ENCODE assay signal across 1 fruit fly cellular context in genomic region chr2L:8574947-8575346, dm6.
TF ChIP-seq lines count a peak whose summit lies in the region.

No protein-coding gene starts in this region.

TF ChIP-seq in whole organism, embryonic, 481 proteins besides CTCF, POLR2A, EP300 and RAD21 (continued from another document and continues in another):
- TF ChIP-seq CG10209 (GFP tag; optimal IDR thresholded peaks at IDR 0.05; lab: Kevin White, UChicago) (peak; percentile 85), h (optimal IDR thresholded peaks at IDR 0.05; lab: Kevin White, UChicago) (no peak), CG9797 (GFP tag; optimal IDR thresholded peaks at IDR 0.05; lab: Kevin White, UChicago) (peak; percentile 13), lbe (GFP tag; optimal IDR thresholded peaks at IDR 0.05; lab: Kevin White, UChicago) (peak; percentile 70), kni (GFP tag; optimal IDR thresholded peaks at IDR 0.05; lab: Kevin White, UChicago) (no peak), dysf (GFP tag; IDR thresholded peaks at IDR 0.05; lab: Robert Waterston, UW) (peak; percentile 85), Max (GFP tag; optimal IDR thresholded peaks at IDR 0.05; lab: Kevin White, UChicago) (peak; percentile 78), CG34422 (GFP tag; IDR thresholded peaks at IDR 0.05; lab: Robert Waterston, UW) (peak; percentile 89), Rfx (GFP tag; IDR thresholded peaks at IDR 0.05; lab: Robert Waterston, UW) (peak; percentile 54), CG16863 (GFP tag; optimal IDR thresholded peaks at IDR 0.05; lab: Kevin White, UChicago) (peak; percentile 32), Drgx (GFP tag; IDR thresholded peaks at IDR 0.05; lab: Robert Waterston, UW) (peak; percentile 95), CG14050 (GFP tag; IDR thresholded peaks at IDR 0.05; lab: Robert Waterston, UW) (peak; percentile 72), ac (GFP tag; optimal IDR thresholded peaks at IDR 0.05; lab: Kevin White, UChicago) (peak; percentile 66), CG5245 (GFP tag; optimal IDR thresholded peaks at IDR 0.05; lab: Kevin White, UChicago) (peak; percentile 84), CG12219 (GFP tag; optimal IDR thresholded peaks at IDR 0.05; lab: Kevin White, UChicago) (peak; percentile 83), ara (GFP tag; IDR thresholded peaks at IDR 0.05; lab: Robert Waterston, UW) (peak; percentile 95), sob (GFP tag; IDR thresholded peaks at IDR 0.05; lab: Robert Waterston, UW) (peak; percentile 82), pum (GFP tag; optimal IDR thresholded peaks at IDR 0.05; lab: Kevin White, UChicago) (peak; percentile 56), shn (GFP tag; optimal IDR thresholded peaks at IDR 0.05; lab: Kevin White, UChicago) (no peak), CG1792 (GFP tag; optimal IDR thresholded peaks at IDR 0.05; lab: Kevin White, UChicago) (no peak), Gug (GFP tag; IDR thresholded peaks at IDR 0.05; lab: Robert Waterston, UW) (peak; percentile 70; the same call in 3 of the 4 replicates), Atf6 (GFP tag; IDR thresholded peaks at IDR 0.05; lab: Robert Waterston, UW) (peak; percentile 78; the same call in 1 of the 2 replicates), Bdp1 (GFP tag; optimal IDR thresholded peaks at IDR 0.05; lab: Kevin White, UChicago) (peak; percentile 17), CG11247 (GFP tag; IDR thresholded peaks at IDR 0.05; lab: Robert Waterston, UW) (peak; percentile 67; the same call in 1 of the 2 replicates), CG7786 (GFP tag; optimal IDR thresholded peaks at IDR 0.05; lab: Kevin White, UChicago) (no peak), CG6765 (GFP tag; optimal IDR thresholded peaks at IDR 0.05; lab: Kevin White, UChicago) (no peak), CG15696 (tag; optimal IDR thresholded peaks at IDR 0.05; lab: Kevin White, UChicago) (peak; percentile 77), CG2712 (tag; optimal IDR thresholded peaks at IDR 0.05; lab: Kevin White, UChicago) (peak; percentile 95), CG16779 (GFP tag; IDR thresholded peaks at IDR 0.05; lab: Robert Waterston, UW) (0 out of 2 replicates have a peak, but pooled peaks have one; percentile 48), CG4424 (GFP tag; optimal IDR thresholded peaks at IDR 0.05; lab: Kevin White, UChicago) (peak; percentile 92), wor (GFP tag; IDR thresholded peaks at IDR 0.05; lab: Robert Waterston, UW) (peak; percentile 84), CG2889 (GFP tag; IDR thresholded peaks at IDR 0.05; lab: Robert Waterston, UW) (peak; percentile 68; the same call in 2 of the 3 replicates), lab (GFP tag; optimal IDR thresholded peaks at IDR 0.05; lab: Kevin White, UChicago) (peak; percentile 80), CG18011 (GFP tag; optimal IDR thresholded peaks at IDR 0.05; lab: Kevin White, UChicago) (peak; percentile 39), Six4 (GFP tag; optimal IDR thresholded peaks at IDR 0.05; lab: Kevin White, UChicago) (peak; percentile 88), CG4328 (GFP tag; optimal IDR thresholded peaks at IDR 0.05; lab: Kevin White, UChicago) (peak; percentile 35), caup (GFP tag; optimal IDR thresholded peaks at IDR 0.05; lab: Kevin White, UChicago; ENCODE audit: severe bottlenecking) (peak; percentile 29), dm (GFP tag; optimal IDR thresholded peaks at IDR 0.05; lab: Kevin White, UChicago) (peak; percentile 13), tup (GFP tag; optimal IDR thresholded peaks at IDR 0.05; lab: Kevin White, UChicago) (peak; percentile 56), br (optimal IDR thresholded peaks at IDR 0.05; lab: Kevin White, UChicago) (no peak), slou (GFP tag; optimal IDR thresholded peaks at IDR 0.05; lab: Kevin White, UChicago) (peak; percentile 42), odd (GFP tag; optimal IDR thresholded peaks at IDR 0.05; lab: Kevin White, UChicago) (peak; percentile 79), hb (GFP tag; IDR thresholded peaks at IDR 0.05; lab: Robert Waterston, UW; ENCODE audit: partially characterized antibody) (no peak), CG13894 (tag; optimal IDR thresholded peaks at IDR 0.05; lab: Kevin White, UChicago) (no peak), CG1233 (GFP tag; optimal IDR thresholded peaks at IDR 0.05; lab: Kevin White, UChicago) (peak; percentile 80), ken (GFP tag; IDR thresholded peaks at IDR 0.05; lab: Robert Waterston, UW) (peak; percentile 90), CG7357 (GFP tag; IDR thresholded peaks at IDR 0.05; lab: Robert Waterston, UW) (peak; percentile 72), CG6813 (GFP tag; optimal IDR thresholded peaks at IDR 0.05; lab: Kevin White, UChicago) (peak; percentile 61), Hr51 (GFP tag; optimal IDR thresholded peaks at IDR 0.05; lab: Kevin White, UChicago) (peak; percentile 8 to 88), Hr78 (GFP tag; optimal IDR thresholded peaks at IDR 0.05; lab: Kevin White, UChicago) (peak in 1 of 2 experiments; percentile 61), kay (GFP tag; optimal IDR thresholded peaks at IDR 0.05; lab: Kevin White, UChicago) (peak; percentile 63), cwo (GFP tag; optimal IDR thresholded peaks at IDR 0.05; lab: Kevin White, UChicago) (peak; percentile 65), Mrtf (GFP tag; IDR thresholded peaks at IDR 0.05; lab: Robert Waterston, UW) (peak; percentile 74; the same call in 2 of the 3 replicates), CG1602 (GFP tag; optimal IDR thresholded peaks at IDR 0.05; lab: Kevin White, UChicago) (peak; percentile 79), Dbx (GFP tag; IDR thresholded peaks at IDR 0.05; lab: Robert Waterston, UW) (no peak), Lim3 (GFP tag; IDR thresholded peaks at IDR 0.05; lab: Robert Waterston, UW) (peak; percentile 47; the same call in 1 of the 2 replicates), CG15269 (tag; optimal IDR thresholded peaks at IDR 0.05; lab: Kevin White, UChicago) (peak; percentile 81), hth (optimal IDR thresholded peaks at IDR 0.05; lab: Kevin White, UChicago) (no peak), CG12155 (GFP tag; optimal IDR thresholded peaks at IDR 0.05; lab: Kevin White, UChicago) (peak; percentile 70), zen2 (GFP tag; IDR thresholded peaks at IDR 0.05; lab: Robert Waterston, UW; ENCODE audit: partially characterized antibody) (no peak), Bgb (GFP tag; IDR thresholded peaks at IDR 0.05; lab: Robert Waterston, UW; ENCODE audit: partially characterized antibody) (no peak), CG3726 (GFP tag; IDR thresholded peaks at IDR 0.05; lab: Robert Waterston, UW) (peak; percentile 87), corto (GFP tag; optimal IDR thresholded peaks at IDR 0.05; lab: Kevin White, UChicago) (peak; percentile 33), CG13123 (GFP tag; optimal IDR thresholded peaks at IDR 0.05; lab: Kevin White, UChicago) (peak; percentile 62), klu (GFP tag; IDR thresholded peaks at IDR 0.05; lab: Robert Waterston, UW) (peak; percentile 48; the same call in 1 of the 2 replicates), CG3838 (GFP tag; optimal IDR thresholded peaks at IDR 0.05; lab: Kevin White, UChicago) (peak; percentile 46), CG3995 (GFP tag; optimal IDR thresholded peaks at IDR 0.05; lab: Kevin White, UChicago) (no peak), unpg (GFP tag; optimal IDR thresholded peaks at IDR 0.05; lab: Kevin White, UChicago) (peak; percentile 93), sisA (GFP tag; IDR thresholded peaks at IDR 0.05; lab: Robert Waterston, UW) (peak; percentile 88), D (optimal IDR thresholded peaks at IDR 0.05; lab: Kevin White, UChicago) (no peak), D (GFP tag; optimal IDR thresholded peaks at IDR 0.05; lab: Kevin White, UChicago) (peak; percentile 89), CG3281 (GFP tag; optimal IDR thresholded peaks at IDR 0.05; lab: Kevin White, UChicago) (peak; percentile 58), GATAe (GFP tag; conservative IDR thresholded peaks at IDR 0.05; lab: Robert Waterston, UW) (no peak), Ets65A (GFP tag; lab: Kevin White, UChicago) (peak; percentile 92), al (GFP tag; IDR thresholded peaks at IDR 0.05; lab: Robert Waterston, UW) (peak; percentile 39; the same call in 1 of the 2 replicates), hkb (optimal IDR thresholded peaks at IDR 0.05; lab: Kevin White, UChicago) (no peak), hkb (GFP tag; IDR thresholded peaks at IDR 0.05; lab: Robert Waterston, UW) (peak; percentile 93), Sox102F (GFP tag; optimal IDR thresholded peaks at IDR 0.05; lab: Kevin White, UChicago) (peak; percentile 93), tgo (GFP tag; IDR thresholded peaks at IDR 0.05; lab: Robert Waterston, UW) (peak; percentile 88), dmrt99B (tag; optimal IDR thresholded peaks at IDR 0.05; lab: Kevin White, UChicago) (peak; percentile 92), pzg (GFP tag; optimal IDR thresholded peaks at IDR 0.05; lab: Kevin White, UChicago) (no peak), phol (tag; optimal IDR thresholded peaks at IDR 0.05; lab: Kevin White, UChicago) (peak; percentile 89), Fer2 (tag; optimal IDR thresholded peaks at IDR 0.05; lab: Kevin White, UChicago) (no peak), CG3163 (GFP tag; optimal IDR thresholded peaks at IDR 0.05; lab: Kevin White, UChicago) (no peak), Nf-YC (tag; optimal IDR thresholded peaks at IDR 0.05; lab: Kevin White, UChicago) (no peak), CG17568 (GFP tag; optimal IDR thresholded peaks at IDR 0.05; lab: Kevin White, UChicago) (peak; percentile 80), CG10321 (GFP tag; IDR thresholded peaks at IDR 0.05; lab: Robert Waterston, UW) (peak; percentile 36; the same call in 1 of the 2 replicates), yki (optimal IDR thresholded peaks at IDR 0.05; lab: Kevin White, UChicago) (no peak), inv (GFP tag; IDR thresholded peaks at IDR 0.05; lab: Robert Waterston, UW; ENCODE audit: partially characterized antibody) (no peak), H2.0 (GFP tag; IDR thresholded peaks at IDR 0.05; lab: Robert Waterston, UW) (peak; percentile 88), NfI (GFP tag; optimal IDR thresholded peaks at IDR 0.05; lab: Kevin White, UChicago) (peak; percentile 63), Hr3 (GFP tag; optimal IDR thresholded peaks at IDR 0.05; lab: Kevin White, UChicago) (peak; percentile 86), Kr (GFP tag; optimal IDR thresholded peaks at IDR 0.05; lab: Kevin White, UChicago) (no peak), CG7928 (GFP tag; optimal IDR thresholded peaks at IDR 0.05; lab: Kevin White, UChicago) (no peak), bbx (GFP tag; IDR thresholded peaks at IDR 0.05; lab: Robert Waterston, UW; ENCODE audit: partially characterized antibody) (no peak), CG12942 (GFP tag; optimal IDR thresholded peaks at IDR 0.05; lab: Kevin White, UChicago) (peak; percentile 75), CG7839 (tag; optimal IDR thresholded peaks at IDR 0.05; lab: Kevin White, UChicago) (peak; percentile 90), CG3847 (GFP tag; IDR thresholded peaks at IDR 0.05; lab: Robert Waterston, UW) (peak; percentile 68), CG5180 (GFP tag; optimal IDR thresholded peaks at IDR 0.05; lab: Kevin White, UChicago) (peak; percentile 66), CG9727 (GFP tag; optimal IDR thresholded peaks at IDR 0.05; lab: Kevin White, UChicago) (peak; percentile 83), CG11696 (GFP tag; IDR thresholded peaks at IDR 0.05; lab: Robert Waterston, UW) (peak; percentile 75), Myb (GFP tag; optimal IDR thresholded peaks at IDR 0.05; lab: Kevin White, UChicago) (no peak), CG14860 (GFP tag; IDR thresholded peaks at IDR 0.05; lab: Robert Waterston, UW; ENCODE audit: partially characterized antibody) (peak; percentile 51; the same call in 1 of the 3 replicates), gsb-n (tag; optimal IDR thresholded peaks at IDR 0.05; lab: Kevin White, UChicago) (peak; percentile 92), MTF-1 (GFP tag; optimal IDR thresholded peaks at IDR 0.05; lab: Kevin White, UChicago; ENCODE audit: borderline replicate concordance) (peak; percentile 74), CG6683 (GFP tag; optimal IDR thresholded peaks at IDR 0.05; lab: Kevin White, UChicago) (peak; percentile 49), CG6175 (GFP tag; IDR thresholded peaks at IDR 0.05; lab: Robert Waterston, UW) (no peak), nau (GFP tag; optimal IDR thresholded peaks at IDR 0.05; lab: Kevin White, UChicago) (peak; percentile 74), Dref (GFP tag; IDR thresholded peaks at IDR 0.05; lab: Robert Waterston, UW) (no peak), stwl (tag; optimal IDR thresholded peaks at IDR 0.05; lab: Kevin White, UChicago) (peak; percentile 56), CG4854 (GFP tag; optimal IDR thresholded peaks at IDR 0.05; lab: Kevin White, UChicago) (peak; percentile 28), nerfin-1 (tag; optimal IDR thresholded peaks at IDR 0.05; lab: Kevin White, UChicago) (peak; percentile 79), knrl (GFP tag; IDR thresholded peaks at IDR 0.05; lab: Robert Waterston, UW; ENCODE audit: partially characterized antibody) (peak; percentile 45; the same call in 1 of the 3 replicates), Doc3 (GFP tag; IDR thresholded peaks at IDR 0.05; lab: Robert Waterston, UW; ENCODE audit: partially characterized antibody) (no peak), bcd (GFP tag; optimal IDR thresholded peaks at IDR 0.05; lab: Kevin White, UChicago) (peak; percentile 77), en (GFP tag; optimal IDR thresholded peaks at IDR 0.05; lab: Kevin White, UChicago) (peak; percentile 5), psq (GFP tag; optimal IDR thresholded peaks at IDR 0.05; lab: Kevin White, UChicago) (peak; percentile 23), CG14710 (tag; optimal IDR thresholded peaks at IDR 0.05; lab: Kevin White, UChicago) (peak; percentile 87), ato (GFP tag; IDR thresholded peaks at IDR 0.05; lab: Robert Waterston, UW; ENCODE audit: partially characterized antibody) (no peak), danr (GFP tag; IDR thresholded peaks at IDR 0.05; lab: Robert Waterston, UW) (peak; percentile 79), sna (GFP tag; IDR thresholded peaks at IDR 0.05; lab: Robert Waterston, UW; ENCODE audit: partially characterized antibody) (peak; percentile 48; the same call in 1 of the 2 replicates), Tbp (GFP tag; optimal IDR thresholded peaks at IDR 0.05; lab: Kevin White, UChicago) (no peak), slp2 (GFP tag; optimal IDR thresholded peaks at IDR 0.05; lab: Kevin White, UChicago) (no peak), nmo (GFP tag; optimal IDR thresholded peaks at IDR 0.05; lab: Kevin White, UChicago) (peak; percentile 91), CG7372 (GFP tag; IDR thresholded peaks at IDR 0.05; lab: Robert Waterston, UW) (peak; percentile 80), CG15479 (GFP tag; optimal IDR thresholded peaks at IDR 0.05; lab: Kevin White, UChicago) (no peak), CG4617 (GFP tag; optimal IDR thresholded peaks at IDR 0.05; lab: Kevin White, UChicago; ENCODE audit: borderline replicate concordance) (peak; percentile 34), lov (optimal IDR thresholded peaks at IDR 0.05; lab: Kevin White, UChicago) (no peak), lov (GFP tag; IDR thresholded peaks at IDR 0.05; lab: Robert Waterston, UW) (peak; percentile 92), exex (tag; optimal IDR thresholded peaks at IDR 0.05; lab: Kevin White, UChicago) (no peak)
